Worm (Caenorhabditis elegans): ENCODE data around the gene mnk-1.

DNA sequence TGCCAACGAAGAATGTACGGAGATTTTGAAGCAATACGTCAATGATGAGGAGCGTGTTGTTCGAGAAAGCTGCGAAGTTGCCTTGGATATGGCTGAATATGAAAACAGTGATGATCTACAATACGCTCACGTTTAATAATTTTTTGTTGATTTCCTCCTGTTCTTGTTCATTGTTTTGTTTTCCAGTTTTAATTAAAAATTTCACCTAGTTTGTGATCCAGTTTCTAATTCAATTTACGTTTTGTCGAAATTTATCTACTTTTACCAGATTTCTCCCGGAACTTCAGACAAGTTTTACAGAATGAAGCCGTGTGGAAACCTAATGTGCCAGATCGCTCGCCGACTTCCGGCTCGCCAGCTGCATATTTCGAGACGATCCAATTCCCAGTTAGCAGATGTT, 26.0 kb upstream of the mnk-1 start, which contains the start of gene dap-3:
- no peak for TF ChIP-seq cog-1 (tag; optimal IDR thresholded peaks at IDR 0.05)
- TF ChIP-seq T22C8.4 (GFP tag; IDR thresholded peaks at IDR 0.05): no peak
- TF ChIP-seq tab-1 (GFP tag; IDR thresholded peaks at IDR 0.05): no peak
- TF ChIP-seq klf-2 (GFP tag; conservative IDR thresholded peaks at IDR 0.05): no peak
- no peak for TF ChIP-seq flt-1 (GFP tag; IDR thresholded peaks at IDR 0.05)
- TF ChIP-seq ref-1 (GFP tag; conservative IDR thresholded peaks at IDR 0.05): no peak
- no peak for TF ChIP-seq ztf-29 (GFP tag; IDR thresholded peaks at IDR 0.05)
- no peak for TF ChIP-seq med-1 (GFP tag; optimal IDR thresholded peaks at IDR 0.05; ENCODE audit: insufficient read depth)

Data from whole organism, midembryonic.